Fruit fly (Drosophila melanogaster): ENCODE results near the gene MED14.

Gene MED14

DNA sequence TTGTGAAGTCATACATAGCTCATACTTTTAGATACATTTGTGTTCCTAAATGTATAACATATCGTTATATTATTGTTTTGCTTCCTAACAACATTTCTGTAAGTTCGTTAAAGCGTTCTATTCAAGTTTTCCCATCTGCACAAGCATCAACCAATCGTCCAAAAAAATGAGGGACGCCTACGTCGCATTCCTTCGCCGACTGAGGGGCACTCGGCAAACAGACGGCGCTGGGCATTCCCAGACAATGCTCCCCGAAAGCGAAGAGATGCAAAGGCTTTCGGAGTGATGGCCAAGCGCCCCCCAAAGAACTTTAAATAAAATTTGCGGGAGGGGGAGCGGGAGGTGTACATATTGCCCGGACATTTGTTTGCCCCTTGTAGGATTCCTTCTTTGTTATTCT, 17.7 kb downstream of the MED14 start:
- TF ChIP-seq Pif1B (GFP tag; optimal IDR thresholded peaks at IDR 0.05) (no peak), CG8159 (tag; optimal IDR thresholded peaks at IDR 0.05) (no peak), Pif1A (GFP tag; optimal IDR thresholded peaks at IDR 0.05) (no peak), Snoo (tag; optimal IDR thresholded peaks at IDR 0.05) (no peak), fd96Ca (GFP tag; IDR thresholded peaks at IDR 0.05) (no peak), Ets98B (GFP tag; IDR thresholded peaks at IDR 0.05) (no peak)

DNA sequence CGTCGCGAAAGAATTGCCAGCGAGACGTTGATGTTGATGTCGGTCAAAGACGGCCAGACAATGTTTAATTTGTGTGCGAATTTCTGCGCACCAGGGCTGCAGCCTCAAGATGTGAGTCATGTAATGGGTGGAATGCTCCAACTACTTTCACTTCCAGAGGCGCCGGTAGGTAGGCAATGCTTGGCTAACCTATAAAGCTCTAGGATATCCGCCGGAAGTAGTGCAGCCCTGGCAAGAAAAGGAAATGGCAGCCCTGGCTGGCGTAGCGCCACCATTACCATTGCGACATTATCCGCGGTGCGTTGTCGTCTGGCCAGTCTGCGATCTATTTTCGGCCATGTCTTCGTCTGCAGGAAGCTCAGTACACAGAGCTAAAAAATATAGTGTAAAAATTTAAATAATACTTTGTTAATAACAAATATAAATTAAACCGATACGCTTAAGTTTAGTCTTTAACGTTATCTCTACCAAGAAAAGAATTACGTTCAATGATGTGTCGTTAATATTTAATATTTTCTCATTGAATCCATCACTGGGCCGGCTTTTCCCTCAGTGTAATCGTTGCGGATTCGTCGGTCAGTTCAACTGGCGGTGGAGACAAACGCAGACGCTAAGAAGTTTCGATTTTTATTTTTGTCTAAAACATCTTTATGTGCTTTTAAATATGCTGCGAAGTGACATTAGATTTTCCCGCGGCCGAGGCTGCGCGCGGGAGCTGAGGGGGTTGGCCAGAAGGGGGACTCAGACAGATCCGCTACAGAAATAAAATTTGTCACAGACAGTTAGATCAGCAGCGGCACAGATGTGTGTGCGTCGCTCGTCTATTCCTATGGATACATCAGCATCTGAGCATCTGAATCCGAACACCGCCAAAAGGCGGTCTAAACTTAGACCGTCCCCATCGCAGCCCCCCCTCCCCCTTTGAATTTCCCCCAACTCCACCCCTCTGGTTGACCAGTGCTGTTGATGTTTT, 18.9 kb downstream of the MED14 start:
- peak; percentile 81 for TF ChIP-seq CG12605 (GFP tag; IDR thresholded peaks at IDR 0.05)
- TF ChIP-seq CG9948 (tag; optimal IDR thresholded peaks at IDR 0.05): no peak
- TF ChIP-seq rn (GFP tag; IDR thresholded peaks at IDR 0.05): peak; percentile 69
- peak; percentile 56 for TF ChIP-seq Pif1B (GFP tag; optimal IDR thresholded peaks at IDR 0.05)
- peak; percentile 19 for TF ChIP-seq CG34367 (tag; optimal IDR thresholded peaks at IDR 0.05)
- TF ChIP-seq CG8301 (tag; optimal IDR thresholded peaks at IDR 0.05): peak; percentile 84
- no peak for TF ChIP-seq CG17806 (tag; optimal IDR thresholded peaks at IDR 0.05)
- no peak for TF ChIP-seq D1 (tag; optimal IDR thresholded peaks at IDR 0.05)
- TF ChIP-seq Pif1A (GFP tag; optimal IDR thresholded peaks at IDR 0.05): peak; percentile 70
- TF ChIP-seq Snoo (tag; optimal IDR thresholded peaks at IDR 0.05): peak; percentile 63
- TF ChIP-seq CG13204 (GFP tag; optimal IDR thresholded peaks at IDR 0.05): peak; percentile 40
- peak; percentile 96 for TF ChIP-seq CG4496 (GFP tag; IDR thresholded peaks at IDR 0.05)
- TF ChIP-seq CG15710 (tag; optimal IDR thresholded peaks at IDR 0.05): peak; percentile 42
- peak; percentile 93 for TF ChIP-seq Ets98B (GFP tag; IDR thresholded peaks at IDR 0.05)
- no peak for TF ChIP-seq EcR (GFP tag; optimal IDR thresholded peaks at IDR 0.05)
- TF ChIP-seq CG14655 (GFP tag; optimal IDR thresholded peaks at IDR 0.05): peak; percentile 87
- peak; percentile 96 for TF ChIP-seq CG32121 (GFP tag; IDR thresholded peaks at IDR 0.05)
- TF ChIP-seq gl (tag; optimal IDR thresholded peaks at IDR 0.05): peak; percentile 33
- peak; percentile 28 for TF ChIP-seq CG8159 (tag; optimal IDR thresholded peaks at IDR 0.05)
- peak; percentile 68 for TF ChIP-seq CG10348 (GFP tag; IDR thresholded peaks at IDR 0.05)
- peak; percentile 94 for TF ChIP-seq fd96Ca (GFP tag; IDR thresholded peaks at IDR 0.05)

DNA sequence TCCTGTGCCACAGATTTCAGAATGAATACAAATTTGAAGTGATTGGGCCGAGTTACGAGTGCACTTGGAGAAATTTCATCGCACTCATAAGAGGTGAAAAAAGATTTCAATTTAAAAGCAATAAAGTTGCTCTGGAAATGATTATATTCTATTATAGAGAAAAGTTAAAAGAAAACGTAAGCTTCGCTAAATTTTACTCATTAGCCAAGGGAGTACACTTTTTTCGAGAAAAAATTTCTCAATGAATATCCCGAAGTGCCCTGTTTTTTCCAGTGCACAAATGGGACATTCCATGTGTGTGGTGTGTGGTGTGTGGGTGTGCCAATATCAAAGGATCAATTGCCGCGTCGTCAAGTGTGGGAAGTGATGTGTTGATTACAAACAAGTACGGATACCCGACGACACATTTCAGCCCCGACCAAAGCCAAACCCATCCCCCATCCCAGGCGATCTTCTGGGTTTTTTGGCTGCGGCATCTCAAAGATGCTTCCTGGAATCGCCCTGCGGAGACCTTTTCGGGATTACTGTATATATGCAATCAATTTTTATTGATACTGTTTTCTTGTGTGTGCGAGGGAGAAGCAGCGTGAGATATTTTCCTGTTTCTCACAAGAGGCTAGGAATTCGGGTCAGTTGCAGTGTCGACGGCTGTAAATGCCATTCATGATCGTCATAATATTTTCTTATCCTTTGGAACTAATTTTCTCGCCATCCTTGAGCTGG, 20.7 kb downstream of the MED14 start:
- TF ChIP-seq CG14655 (GFP tag; optimal IDR thresholded peaks at IDR 0.05) (peak; percentile 36), CG8301 (tag; optimal IDR thresholded peaks at IDR 0.05) (peak; percentile 17), Snoo (tag; optimal IDR thresholded peaks at IDR 0.05) (peak; percentile 21), CG12605 (GFP tag; IDR thresholded peaks at IDR 0.05) (no peak), CG10348 (GFP tag; IDR thresholded peaks at IDR 0.05) (no peak), CG34367 (tag; optimal IDR thresholded peaks at IDR 0.05) (no peak), fd96Ca (GFP tag; IDR thresholded peaks at IDR 0.05) (no peak), CG8159 (tag; optimal IDR thresholded peaks at IDR 0.05) (no peak), CG17806 (tag; optimal IDR thresholded peaks at IDR 0.05) (peak; percentile 28)

DNA sequence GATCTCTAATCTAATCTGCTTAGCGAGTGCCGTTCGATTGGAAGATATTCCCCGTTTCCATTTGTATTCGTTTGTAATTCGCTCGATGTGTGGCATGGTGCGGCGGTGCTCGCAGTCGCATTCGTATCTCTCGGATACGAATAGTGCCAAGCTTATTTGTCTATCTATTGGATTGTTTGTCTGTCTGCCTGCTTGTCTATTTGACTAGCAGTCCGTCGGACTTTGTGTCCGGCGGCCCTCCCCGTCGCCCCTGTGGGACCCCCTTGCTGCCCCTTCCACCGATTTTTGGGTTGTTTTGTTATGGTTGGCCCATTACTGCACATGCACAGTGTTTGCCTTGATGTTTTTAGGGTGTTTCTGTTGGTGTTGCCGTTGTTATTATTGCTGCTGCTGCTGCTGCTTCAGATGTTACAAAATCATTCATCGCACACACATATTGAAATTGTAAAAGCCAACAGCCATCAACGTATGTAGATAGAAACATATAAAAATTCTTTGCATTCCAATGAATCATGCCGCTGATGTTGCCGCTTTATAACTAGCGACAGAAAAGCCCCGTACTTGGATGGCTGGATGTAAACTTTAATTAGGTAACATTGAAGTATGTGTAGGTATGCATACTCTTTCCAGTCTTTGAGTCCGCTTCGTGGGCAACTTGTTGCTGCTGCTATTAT, 21.8 kb downstream of the MED14 start:
- TF ChIP-seq fd96Ca (GFP tag; IDR thresholded peaks at IDR 0.05) (no peak; the same call in 2 of the 3 replicates), Snoo (tag; optimal IDR thresholded peaks at IDR 0.05) (no peak), Ets98B (GFP tag; IDR thresholded peaks at IDR 0.05) (peak; percentile 20), CG32121 (GFP tag; IDR thresholded peaks at IDR 0.05) (peak; percentile 60), CG12605 (GFP tag; IDR thresholded peaks at IDR 0.05) (no peak), CG4496 (GFP tag; IDR thresholded peaks at IDR 0.05) (no peak), CG17806 (tag; optimal IDR thresholded peaks at IDR 0.05) (no peak), CG14655 (GFP tag; optimal IDR thresholded peaks at IDR 0.05) (no peak)

DNA sequence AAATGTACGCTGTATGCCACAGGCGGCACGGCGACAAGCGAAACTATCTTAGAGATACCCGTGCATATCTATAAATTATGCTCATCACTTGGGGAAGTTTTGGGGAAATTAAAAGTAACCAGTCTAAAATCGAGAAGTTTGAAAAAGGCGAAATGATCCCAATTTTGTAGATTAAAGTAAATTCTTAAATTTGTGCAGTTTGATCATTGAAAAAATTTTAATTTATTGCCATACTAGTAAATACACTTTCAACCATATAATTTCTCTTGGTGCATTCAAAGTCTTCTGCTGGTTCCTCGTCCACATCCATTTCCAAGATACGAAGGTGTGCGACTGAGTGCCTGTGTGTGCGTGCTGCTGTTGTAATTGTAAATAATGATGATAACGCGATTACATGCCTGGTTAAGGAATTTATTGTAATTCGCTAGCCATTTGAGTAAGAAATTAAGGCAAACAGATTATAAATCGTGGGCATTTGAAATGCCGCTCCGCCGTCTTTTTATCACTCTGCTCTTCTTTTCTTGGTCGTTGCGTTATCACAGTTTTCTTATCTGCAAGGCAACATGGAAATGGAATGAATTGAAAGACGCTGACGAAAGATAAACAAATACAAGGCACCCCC, 22.5 kb downstream of the MED14 start:
- peak; percentile 66 for TF ChIP-seq CG12605 (GFP tag; IDR thresholded peaks at IDR 0.05)
- no peak for TF ChIP-seq gl (tag; optimal IDR thresholded peaks at IDR 0.05)
- TF ChIP-seq CG10348 (GFP tag; IDR thresholded peaks at IDR 0.05): no peak
- TF ChIP-seq EcR (GFP tag; optimal IDR thresholded peaks at IDR 0.05): no peak
- TF ChIP-seq rn (GFP tag; IDR thresholded peaks at IDR 0.05): 0 out of 2 replicates have a peak, but pooled peaks have one; percentile 23
- peak; percentile 89 for TF ChIP-seq CG14655 (GFP tag; optimal IDR thresholded peaks at IDR 0.05)
- peak; percentile 83 for TF ChIP-seq CG8301 (tag; optimal IDR thresholded peaks at IDR 0.05)
- peak; percentile 74 for TF ChIP-seq Pif1A (GFP tag; optimal IDR thresholded peaks at IDR 0.05)
- TF ChIP-seq CG13204 (GFP tag; optimal IDR thresholded peaks at IDR 0.05): no peak
- no peak for TF ChIP-seq Snoo (tag; optimal IDR thresholded peaks at IDR 0.05)
- peak; percentile 42 for TF ChIP-seq Pif1B (GFP tag; optimal IDR thresholded peaks at IDR 0.05)
- TF ChIP-seq CG17806 (tag; optimal IDR thresholded peaks at IDR 0.05): peak; percentile 74
- TF ChIP-seq CG32121 (GFP tag; IDR thresholded peaks at IDR 0.05): peak; percentile 80
- peak; percentile 30 for TF ChIP-seq D1 (tag; optimal IDR thresholded peaks at IDR 0.05)
- TF ChIP-seq CG9948 (tag; optimal IDR thresholded peaks at IDR 0.05): peak; percentile 67
- TF ChIP-seq CG8159 (tag; optimal IDR thresholded peaks at IDR 0.05): peak; percentile 59
- TF ChIP-seq CG4496 (GFP tag; IDR thresholded peaks at IDR 0.05): peak; percentile 85
- peak; percentile 57 for TF ChIP-seq Ets98B (GFP tag; IDR thresholded peaks at IDR 0.05)
- peak; percentile 49 for TF ChIP-seq CG34367 (tag; optimal IDR thresholded peaks at IDR 0.05)
- peak; percentile 44; the same call in 1 of the 3 replicates for TF ChIP-seq fd96Ca (GFP tag; IDR thresholded peaks at IDR 0.05)
- TF ChIP-seq CG15710 (tag; optimal IDR thresholded peaks at IDR 0.05): peak; percentile 55

All from whole organism, pupa.